Worm (Caenorhabditis elegans) whole organism, young adult: ENCODE data around the gene F17C11.2.
A peak's percentile ranks its signal among the peaks of the same experiment; 100 is the strongest.

Source experiments
- B0261.1 ChIP-seq: sonication (generic microtip); optimal IDR thresholded peaks from 2 replicates; lab custom pipeline; 2016; ENCODE audit warnings: mild to moderate bottlenecking, missing genetic modification characterization, moderate library complexity, missing compliant biosample characterization
- D2030.7 ChIP-seq: fragments of 200-800 bp; sonication (Bioruptor generic); IDR thresholded peaks from 2 replicates; pipeline ENCODE4 v1.3.6; 2022; ENCODE audit warnings: missing genetic modification reagents, missing genetic modification characterization, missing compliant biosample characterization
- F39B2.1 ChIP-seq: fragments of 200-800 bp; sonication (Bioruptor generic); IDR thresholded peaks from 2 replicates; pipeline ENCODE4 v1.3.6; 2022; ENCODE audit warnings: missing genetic modification reagents, missing genetic modification characterization, missing compliant biosample characterization
- F52B5.7 ChIP-seq: sonication (generic microtip); optimal IDR thresholded peaks from 2 replicates; lab custom pipeline; 2016; ENCODE audit warnings: mild to moderate bottlenecking, missing genetic modification characterization, missing compliant biosample characterization
- F57A8.1 ChIP-seq: fragments of 200-800 bp; sonication (Bioruptor generic); optimal IDR thresholded peaks from 2 replicates; lab custom pipeline; 2018; ENCODE audit warnings: mild to moderate bottlenecking, missing genetic modification characterization, moderate library complexity, missing compliant biosample characterization
- T07F8.4 ChIP-seq: sonication (generic microtip); optimal IDR thresholded peaks from 2 replicates; lab custom pipeline; 2016; ENCODE audit warnings: mild to moderate bottlenecking, missing genetic modification characterization, moderate library complexity, missing compliant biosample characterization
- T26A5.8 ChIP-seq: sonication (generic microtip); optimal IDR thresholded peaks from 2 replicates; lab custom pipeline; 2016; ENCODE audit warnings: missing genetic modification characterization, missing compliant biosample characterization
- Y67H2A.10 ChIP-seq: fragments of 200-800 bp; sonication (Bioruptor generic); conservative IDR thresholded peaks from 2 replicates; pipeline ENCODE4 v1.3.6; 2022; ENCODE audit warnings: missing genetic modification reagents, missing genetic modification characterization, missing compliant biosample characterization
- Y95B8A.8 ChIP-seq: fragments of 200-800 bp; sonication (Bioruptor generic); IDR thresholded peaks from 2 replicates; pipeline ENCODE4 v1.3.6; 2022; ENCODE audit warnings: missing genetic modification reagents, missing genetic modification characterization, missing compliant biosample characterization
- ZK185.1 ChIP-seq: sonication (generic microtip); optimal IDR thresholded peaks from 2 replicates; lab custom pipeline; 2016; ENCODE audit warnings: mild to moderate bottlenecking, missing genetic modification characterization, missing compliant biosample characterization; ENCODE audit not compliant: poor library complexity, severe bottlenecking
- akir-1 ChIP-seq: fragments of 200-800 bp; sonication (Bioruptor generic); optimal IDR thresholded peaks from 2 replicates; lab custom pipeline; 2018; ENCODE audit warnings: mild to moderate bottlenecking, missing genetic modification characterization, moderate library complexity, missing compliant biosample characterization
- ama-1 ChIP-seq, 3 experiments: fragments of 150-350 bp in 1 of 3; sonication (generic microtip) in 2 of 3; optimal IDR thresholded peaks; 2 replicates each; lab custom pipeline; 2014 to 2018; ENCODE audit warnings: missing biosample characterization in 2 of 3, missing genetic modification characterization in 2 of 3, missing genetic modification reagents in 2 of 3
- atf-7 ChIP-seq: sonication (generic microtip); optimal IDR thresholded peaks from 2 replicates; lab custom pipeline; 2017; ENCODE audit warnings: mild to moderate bottlenecking, missing genetic modification characterization, missing compliant biosample characterization
- attf-5 ChIP-seq: fragments of 200-800 bp; sonication (Bioruptor generic); optimal IDR thresholded peaks from 2 replicates; lab custom pipeline; 2018; ENCODE audit warnings: mild to moderate bottlenecking, missing genetic modification characterization, missing compliant biosample characterization
- attf-6 ChIP-seq: fragments of 200-800 bp; sonication (Bioruptor generic); IDR thresholded peaks from 2 replicates; pipeline ENCODE4 v1.3.6; 2022; ENCODE audit warnings: missing genetic modification reagents, missing genetic modification characterization, missing compliant biosample characterization
- ceh-91 ChIP-seq: fragments of 200-800 bp; sonication (Bioruptor generic); IDR thresholded peaks from 2 replicates; pipeline ENCODE4 v1.3.6; 2022; ENCODE audit warnings: missing genetic modification reagents, missing genetic modification characterization, missing compliant biosample characterization
- chd-7 ChIP-seq: sonication (generic microtip); optimal IDR thresholded peaks from 2 replicates; lab custom pipeline; 2016; ENCODE audit warnings: mild to moderate bottlenecking, missing genetic modification characterization, moderate library complexity, missing compliant biosample characterization
- dox-1 ChIP-seq: fragments of 200-800 bp; sonication (Bioruptor generic); IDR thresholded peaks from 2 replicates; pipeline ENCODE4 v1.3.6; 2022; ENCODE audit warnings: missing genetic modification reagents, missing genetic modification characterization, missing compliant biosample characterization
- efl-1 ChIP-seq: fragments of 150-350 bp; optimal IDR thresholded peaks from 2 replicates; lab custom pipeline; 2014; ENCODE audit warnings: missing biosample characterization, missing genetic modification reagents, missing genetic modification characterization
- ekl-4 ChIP-seq: fragments of 200-800 bp; sonication (Bioruptor generic); IDR thresholded peaks from 2 replicates; pipeline ENCODE4 v1.3.6; 2022; ENCODE audit warnings: missing genetic modification reagents, missing genetic modification characterization, missing compliant biosample characterization
- ets-4 ChIP-seq: fragments of 200-800 bp; sonication (Bioruptor generic); optimal IDR thresholded peaks from 2 replicates; lab custom pipeline; 2018; ENCODE audit warnings: mild to moderate bottlenecking, missing genetic modification characterization, missing compliant biosample characterization
- fkh-3 ChIP-seq: sonication (generic microtip); optimal IDR thresholded peaks from 2 replicates; lab custom pipeline; 2016; ENCODE audit warnings: mild to moderate bottlenecking, missing genetic modification characterization, missing compliant biosample characterization
- him-1 ChIP-seq: sonication (generic microtip); optimal IDR thresholded peaks from 2 replicates; lab custom pipeline; 2016; ENCODE audit warnings: missing genotype, missing genetic modification reagents, missing genetic modification characterization, missing compliant biosample characterization
- lag-1 ChIP-seq: fragments of 200-800 bp; sonication (Bioruptor generic); IDR thresholded peaks from 2 replicates; pipeline ENCODE4 v1.3.6; 2022; ENCODE audit warnings: missing genetic modification reagents, missing genetic modification characterization, missing compliant biosample characterization
- let-526 ChIP-seq: fragments of 200-800 bp; sonication (Bioruptor generic); IDR thresholded peaks from 2 replicates; pipeline ENCODE4 v1.3.6; 2022; ENCODE audit warnings: missing genetic modification reagents, missing genetic modification characterization, missing compliant biosample characterization
- let-607 ChIP-seq, 2 experiments: fragments of 200-800 bp in 1 of 2; sonication (Bioruptor generic) in 1 of 2; sonication (generic microtip) in 1 of 2; optimal IDR thresholded peaks; 2 replicates each; lab custom pipeline; 2016 to 2018; ENCODE audit warnings: mild to moderate bottlenecking in 2 of 2, missing compliant biosample characterization in 2 of 2, missing genetic modification characterization in 2 of 2, moderate library complexity in 2 of 2, missing genotype in 1 of 2
- lin-26 ChIP-seq: fragments of 200-800 bp; sonication (Bioruptor generic); IDR thresholded peaks from 2 replicates; pipeline ENCODE4 v1.3.6; 2022; ENCODE audit warnings: missing genetic modification reagents, missing genetic modification characterization, missing compliant biosample characterization
- lin-35 ChIP-seq, 3 experiments: fragments of 150-350 bp in 2 of 3; sonication (generic microtip) in 1 of 3; optimal IDR thresholded peaks; 2 replicates each; lab custom pipeline; 2014 to 2018; ENCODE audit warnings: missing biosample characterization in 3 of 3, missing genetic modification characterization in 3 of 3, missing genetic modification reagents in 3 of 3
- lin-40 ChIP-seq: sonication (generic microtip); optimal IDR thresholded peaks from 2 replicates; lab custom pipeline; 2016; ENCODE audit warnings: missing genetic modification characterization, mild to moderate bottlenecking, missing compliant biosample characterization, missing genotype, missing genetic modification reagents
- lin-54 ChIP-seq: fragments of 200-800 bp; sonication (Bioruptor generic); optimal IDR thresholded peaks from 2 replicates; lab custom pipeline; 2018; ENCODE audit warnings: mild to moderate bottlenecking, missing genetic modification characterization, missing compliant biosample characterization
- lir-1 ChIP-seq: fragments of 200-800 bp; sonication (Bioruptor generic); conservative IDR thresholded peaks from 2 replicates; pipeline ENCODE4 v1.3.6; 2022; ENCODE audit warnings: missing genetic modification reagents, missing genetic modification characterization, missing compliant biosample characterization
- madf-3 ChIP-seq: fragments of 200-800 bp; sonication (Bioruptor generic); IDR thresholded peaks from 2 replicates; pipeline ENCODE4 v1.3.6; 2022; ENCODE audit warnings: missing genetic modification reagents, missing genetic modification characterization, missing compliant biosample characterization
- madf-6 ChIP-seq: fragments of 200-800 bp; sonication (Bioruptor generic); IDR thresholded peaks from 2 replicates; pipeline ENCODE4 v1.3.6; 2022; ENCODE audit warnings: missing genetic modification reagents, missing genetic modification characterization, missing compliant biosample characterization
- nfyb-1 ChIP-seq: fragments of 200-800 bp; sonication (Bioruptor generic); IDR thresholded peaks from 2 replicates; pipeline ENCODE4 v1.3.6; 2022; ENCODE audit warnings: missing genetic modification reagents, missing genetic modification characterization, missing compliant biosample characterization
- nhr-120 ChIP-seq: fragments of 200-800 bp; sonication (Bioruptor generic); IDR thresholded peaks from 2 replicates; pipeline ENCODE4 v1.3.6; 2022; ENCODE audit warnings: missing genetic modification characterization, missing compliant biosample characterization
- pbrm-1 ChIP-seq: fragments of 200-800 bp; sonication (Bioruptor generic); IDR thresholded peaks from 2 replicates; pipeline ENCODE4 v1.3.6; 2022; ENCODE audit warnings: missing genetic modification reagents, missing genetic modification characterization, missing compliant biosample characterization
- pha-4 ChIP-seq: fragments of 150-350 bp; sonication (generic microtip); optimal IDR thresholded peaks from 2 replicates; lab custom pipeline; 2014; ENCODE audit warnings: missing biosample characterization, missing genetic modification reagents, missing genetic modification characterization
- repo-1 ChIP-seq: sonication (generic microtip); optimal IDR thresholded peaks from 2 replicates; lab custom pipeline; 2017; ENCODE audit warnings: mild to moderate bottlenecking, missing genetic modification characterization, missing compliant biosample characterization
- snpc-3.4 ChIP-seq: sonication (generic microtip); optimal IDR thresholded peaks from 2 replicates; lab custom pipeline; 2017; ENCODE audit warnings: missing genetic modification characterization, mild to moderate bottlenecking, missing compliant biosample characterization, antibody characterized with exemption, moderate library complexity, missing genotype, missing genetic modification reagents
- snpc-4 ChIP-seq, 5 experiments: fragments of 150-350 bp in 1 of 5; sonication (generic microtip) in 4 of 5; optimal IDR thresholded peaks; 2 replicates each; lab custom pipeline; 2014 to 2018; ENCODE audit warnings: missing genetic modification characterization in 5 of 5, missing biosample characterization in 3 of 5, antibody characterized with exemption in 2 of 5, mild to moderate bottlenecking in 2 of 5, missing compliant biosample characterization in 2 of 5, missing genotype in 2 of 5, moderate library complexity in 2 of 5, missing genetic modification reagents in 1 of 5
- somi-1 ChIP-seq: fragments of 200-800 bp; sonication (Bioruptor generic); optimal IDR thresholded peaks from 2 replicates; lab custom pipeline; 2018; ENCODE audit warnings: mild to moderate bottlenecking, missing genetic modification characterization, missing compliant biosample characterization
- tbp1 ChIP-seq: fragments of 200-800 bp; sonication (Bioruptor generic); optimal IDR thresholded peaks from 2 replicates; lab custom pipeline; 2018; ENCODE audit warnings: mild to moderate bottlenecking, missing genetic modification characterization, missing compliant biosample characterization
- unc-130 ChIP-seq: sonication (generic microtip); optimal IDR thresholded peaks from 2 replicates; lab custom pipeline; 2016; ENCODE audit warnings: missing genetic modification reagents, missing genetic modification characterization, missing compliant biosample characterization
- unc-62 ChIP-seq: fragments of 150-350 bp; optimal IDR thresholded peaks from 2 replicates; lab custom pipeline; 2014; ENCODE audit warnings: missing biosample characterization, missing genetic modification reagents, missing genetic modification characterization
- ztf-22 ChIP-seq: fragments of 200-800 bp; sonication (Bioruptor generic); optimal IDR thresholded peaks from 2 replicates; lab custom pipeline; 2018; ENCODE audit warnings: mild to moderate bottlenecking, missing genetic modification characterization, moderate library complexity, missing compliant biosample characterization

The F17C11.2 gene

DNA sequence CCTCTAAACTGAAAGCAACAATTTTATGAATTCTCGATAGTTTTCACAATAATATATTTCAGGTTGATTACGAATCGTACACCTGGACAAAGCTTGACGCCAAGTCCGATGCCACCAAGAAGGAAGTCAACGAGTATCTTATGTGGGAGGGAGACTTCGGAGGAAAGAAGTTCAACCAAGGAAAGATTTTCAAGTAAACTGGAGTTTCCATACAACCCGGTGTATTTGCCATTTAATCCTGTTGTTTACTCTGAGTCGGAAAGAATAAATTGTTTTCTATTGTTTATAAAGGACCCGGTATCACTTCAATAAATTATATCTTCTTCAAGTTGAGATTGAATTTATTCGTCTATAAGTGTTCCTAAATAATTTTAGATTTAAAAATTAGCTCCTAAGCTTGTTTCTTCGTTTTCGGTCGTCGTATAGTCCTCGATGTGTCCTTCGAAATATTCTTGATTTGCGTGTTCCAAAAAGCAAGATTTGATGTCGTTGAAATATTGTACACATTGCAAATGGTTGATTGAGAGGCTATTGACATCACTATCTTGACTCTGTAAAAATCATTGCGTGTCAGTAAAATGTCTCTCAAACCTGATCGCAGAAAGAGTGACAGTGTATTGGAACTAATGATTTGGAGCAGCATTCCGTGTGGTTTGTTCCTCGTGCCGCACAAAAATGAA lies 19.7 kb downstream of the F17C11.2 start (continued):
- TF ChIP-seq D2030.7 (GFP tag; lab: Robert Waterston, UW) (0 out of 2 replicates have a peak, but pooled peaks have one; percentile 11), T07F8.4 (tag; lab: Kevin White, UChicago) (peak; percentile 38), him-1 (tag; lab: Kevin White, UChicago) (peak; percentile 76), snpc-3.4 (peak; percentile 79), B0261.1 (tag; lab: Kevin White, UChicago) (no peak), dox-1 (GFP tag; lab: Robert Waterston, UW) (no peak), lin-26 (GFP tag; lab: Robert Waterston, UW) (peak; percentile 17; the same call in 1 of the 2 replicates), pha-4 (tag; lab: Kevin White, UChicago) (peak; percentile 89), snpc-4 (GFP tag; optimal IDR thresholded peaks at IDR 0.05; lab: Kevin White, UChicago) (no peak), snpc-4 (tag; optimal IDR thresholded peaks at IDR 0.05; lab: Kevin White, UChicago) (peak in 1 of 4 experiments; percentile 51), F39B2.1 (GFP tag; lab: Robert Waterston, UW) (peak; percentile 56; the same call in 1 of the 2 replicates), efl-1 (no peak), F57A8.1 (no peak), akir-1 (no peak), ets-4 (GFP tag; lab: Kevin White, UChicago) (peak; percentile 72), Y95B8A.8 (GFP tag; lab: Robert Waterston, UW) (peak; percentile 37; the same call in 1 of the 2 replicates), ama-1 (optimal IDR thresholded peaks at IDR 0.05; lab: Kevin White, UChicago) (no peak), ama-1 (GFP tag; optimal IDR thresholded peaks at IDR 0.05; lab: Kevin White, UChicago) (peak in 1 of 2 experiments; percentile 92), lin-35 (GFP tag; optimal IDR thresholded peaks at IDR 0.05; lab: Kevin White, UChicago) (peak in 1 of 3 experiments; percentile 55), atf-7 (tag; lab: Kevin White, UChicago) (peak; percentile 78), ztf-22 (peak; percentile 41), lin-40 (tag; lab: Kevin White, UChicago) (no peak), Y67H2A.10 (no peak), tbp1 (GFP tag; lab: Kevin White, UChicago) (no peak), somi-1 (GFP tag; lab: Kevin White, UChicago) (no peak), nfyb-1 (GFP tag; lab: Robert Waterston, UW) (peak; percentile 52; the same call in 1 of the 2 replicates), lag-1 (GFP tag; lab: Robert Waterston, UW) (no peak), ekl-4 (GFP tag; lab: Robert Waterston, UW) (0 out of 2 replicates have a peak, but pooled peaks have one; percentile 26), repo-1 (tag; lab: Kevin White, UChicago) (peak; percentile 74), attf-6 (GFP tag; lab: Robert Waterston, UW) (0 out of 2 replicates have a peak, but pooled peaks have one; percentile 13), madf-3 (GFP tag; lab: Robert Waterston, UW) (0 out of 2 replicates have a peak, but pooled peaks have one; percentile 15), chd-7 (tag; lab: Kevin White, UChicago) (peak; percentile 57), ZK185.1 (peak; percentile 27), lin-54 (GFP tag; lab: Kevin White, UChicago) (peak; percentile 47), madf-6 (GFP tag; lab: Robert Waterston, UW) (peak; percentile 69), nhr-120 (GFP tag; lab: Robert Waterston, UW) (0 out of 2 replicates have a peak, but pooled peaks have one; percentile 10), T26A5.8 (tag; lab: Kevin White, UChicago) (no peak), let-607 (tag; optimal IDR thresholded peaks at IDR 0.05; lab: Kevin White, UChicago) (peak; percentile 98 to 99), lir-1 (GFP tag; lab: Robert Waterston, UW) (no peak), unc-62 (peak; percentile 92), let-526 (no peak), ceh-91 (GFP tag; lab: Robert Waterston, UW) (no peak), fkh-3 (tag; lab: Kevin White, UChicago) (no peak), unc-130 (peak; percentile 51), attf-5 (GFP tag; lab: Kevin White, UChicago) (peak; percentile 24), F52B5.7 (tag; lab: Kevin White, UChicago) (no peak), pbrm-1 (peak; percentile 34; the same call in 1 of the 2 replicates)
